Worm (Caenorhabditis elegans): ENCODE measurements around the gene dpy-28.

dpy-28 gene

ce11 chrIII:10818364-10818763 lies 55.4 kb downstream of the dpy-28 start:
- peak; percentile 44 for TF ChIP-seq lin-15B (tag; optimal IDR thresholded peaks at IDR 0.05)
- peak; percentile 93 for TF ChIP-seq blmp-1 (tag; optimal IDR thresholded peaks at IDR 0.05)
- peak; percentile 85 for TF ChIP-seq lin-14 (GFP tag; optimal IDR thresholded peaks at IDR 0.05)
- peak; percentile 68 for TF ChIP-seq swsn-7 (tag; optimal IDR thresholded peaks at IDR 0.05)
- no peak for TF ChIP-seq fkh-4 (tag; optimal IDR thresholded peaks at IDR 0.05; ENCODE audit: borderline replicate concordance)
- peak; percentile 56 to 81 for TF ChIP-seq lin-35 (GFP tag; optimal IDR thresholded peaks at IDR 0.05)
- TF ChIP-seq alr-1 (tag; optimal IDR thresholded peaks at IDR 0.05; ENCODE audit: borderline replicate concordance) = no peak
- peak; percentile 44 for TF ChIP-seq tbx-2 (tag; optimal IDR thresholded peaks at IDR 0.05)
- TF ChIP-seq C34B4.2 (tag; optimal IDR thresholded peaks at IDR 0.05) = no peak
- TF ChIP-seq nhr-71 (tag; optimal IDR thresholded peaks at IDR 0.05) = peak; percentile 77
- peak; percentile 99 for TF ChIP-seq xbp-1 (tag; optimal IDR thresholded peaks at IDR 0.05)
- no peak for TF ChIP-seq snpc-4 (tag; optimal IDR thresholded peaks at IDR 0.05)
- TF ChIP-seq nhr-85 (tag) = peak; percentile 62
- peak; percentile 7 for TF ChIP-seq aly-2 (tag; optimal IDR thresholded peaks at IDR 0.05)
- TF ChIP-seq lir-3 (tag; optimal IDR thresholded peaks at IDR 0.05; ENCODE audit: poor library complexity) = no peak
- TF ChIP-seq unc-130 (tag; optimal IDR thresholded peaks at IDR 0.05) = peak; percentile 45
- TF ChIP-seq elt-3 (tag; optimal IDR thresholded peaks at IDR 0.05) = peak in 1 of 6 experiments; percentile 25
- TF ChIP-seq unc-86 (tag; optimal IDR thresholded peaks at IDR 0.05) = peak; percentile 47
- TF ChIP-seq unc-30 (tag; optimal IDR thresholded peaks at IDR 0.05) = no peak
- TF ChIP-seq nhr-12 (tag; optimal IDR thresholded peaks at IDR 0.05) = no peak
- peak; percentile 26 for TF ChIP-seq nhr-77 (tag; optimal IDR thresholded peaks at IDR 0.05)
- TF ChIP-seq zag-1 (tag; optimal IDR thresholded peaks at IDR 0.05) = no peak
- no peak for TF ChIP-seq unc-98 (GFP tag; IDR thresholded peaks at IDR 0.05)
- peak; percentile 56 to 63 for TF ChIP-seq efl-1 (optimal IDR thresholded peaks at IDR 0.05)
- peak; percentile 38 to 87 for TF ChIP-seq efl-1 (GFP tag; optimal IDR thresholded peaks at IDR 0.05 in 1 of 2)
- TF ChIP-seq nhr-90 (tag; optimal IDR thresholded peaks at IDR 0.05; ENCODE audit: poor library complexity) = peak; percentile 8
- TF ChIP-seq hpl-2 (GFP tag; optimal IDR thresholded peaks at IDR 0.05) = peak; percentile 10
- peak; percentile 39 to 72 for TF ChIP-seq lsy-2 (tag; optimal IDR thresholded peaks at IDR 0.05)
- no peak for TF ChIP-seq hlh-17 (GFP tag; optimal IDR thresholded peaks at IDR 0.05; ENCODE audit: borderline replicate concordance)
- peak; percentile 53 to 67 (median 57) for TF ChIP-seq dpl-1 (GFP tag; optimal IDR thresholded peaks at IDR 0.05)
- no peak for TF ChIP-seq egl-27 (tag; optimal IDR thresholded peaks at IDR 0.05)
- TF ChIP-seq ceh-90 (tag; optimal IDR thresholded peaks at IDR 0.05) = no peak
- TF ChIP-seq tlp-1 (tag; optimal IDR thresholded peaks at IDR 0.05) = no peak
- TF ChIP-seq irx-1 (tag; optimal IDR thresholded peaks at IDR 0.05) = no peak
- no peak for TF ChIP-seq Y116A8C.19 (tag; optimal IDR thresholded peaks at IDR 0.05; ENCODE audit: borderline replicate concordance)
- TF ChIP-seq sox-4 (tag; optimal IDR thresholded peaks at IDR 0.05) = no peak
- TF ChIP-seq aha-1 (tag; optimal IDR thresholded peaks at IDR 0.05) = no peak
- TF ChIP-seq lin-39 (tag; optimal IDR thresholded peaks at IDR 0.05) = no peak
- no peak for TF ChIP-seq lin-13 (GFP tag; optimal IDR thresholded peaks at IDR 0.05)
- peak; percentile 35 for TF ChIP-seq elt-2 (tag; optimal IDR thresholded peaks at IDR 0.05)
- peak; percentile 61 for TF ChIP-seq snu-23 (GFP tag; optimal IDR thresholded peaks at IDR 0.05)
- no peak for TF ChIP-seq ceh-88 (GFP tag; IDR thresholded peaks at IDR 0.05)
- no peak for TF ChIP-seq ets-5 (GFP tag; IDR thresholded peaks at IDR 0.05)
- TF ChIP-seq fkh-8 (tag; optimal IDR thresholded peaks at IDR 0.05) = peak; percentile 65
- peak; percentile 26 for TF ChIP-seq skn-1 (tag; optimal IDR thresholded peaks at IDR 0.05)
- TF ChIP-seq nhr-20 (tag; optimal IDR thresholded peaks at IDR 0.05) = peak; percentile 62
- TF ChIP-seq ceh-63 (GFP tag; optimal IDR thresholded peaks at IDR 0.05) = no peak
- peak; percentile 3 for TF ChIP-seq sup-37 (GFP tag; optimal IDR thresholded peaks at IDR 0.05)
- TF ChIP-seq sptf-1 (tag; optimal IDR thresholded peaks at IDR 0.05) = no peak
- TF ChIP-seq unc-62 (GFP tag; optimal IDR thresholded peaks at IDR 0.05) = no peak
- TF ChIP-seq egl-13 (tag; optimal IDR thresholded peaks at IDR 0.05) = peak; percentile 23
- TF ChIP-seq mab-9 (GFP tag; IDR thresholded peaks at IDR 0.05) = 0 out of 2 replicates have a peak, but pooled peaks have one; percentile 44
- peak; percentile 32 for TF ChIP-seq pax-3 (tag; optimal IDR thresholded peaks at IDR 0.05)
